Fruit fly (Drosophila melanogaster) whole organism, prepupa: ENCODE results near the gene CG7785.

Source experiments
- CG6854 ChIP-seq: fragments of 200-800 bp; sonication (Bioruptor generic); optimal IDR thresholded peaks from 2 replicates; lab custom pipeline; 2017; ENCODE audit warnings: missing biosample characterization, mild to moderate bottlenecking, missing genetic modification characterization
- Sox102F ChIP-seq: fragments of 200-800 bp; sonication (Bioruptor generic); optimal IDR thresholded peaks from 2 replicates; lab custom pipeline; 2016; ENCODE audit warnings: missing biosample characterization, mild to moderate bottlenecking, missing genetic modification characterization
- fd85E ChIP-seq: fragments of 200-800 bp; sonication (Bioruptor generic); optimal IDR thresholded peaks from 3 replicates; lab custom pipeline; 2016; ENCODE audit warnings: missing biosample characterization, missing genetic modification characterization

dm6 chr3R:18052799-18053586 lies 31.6 kb downstream of the CG7785 start, which contains the start of gene htl:
- TF ChIP-seq CG6854 (GFP tag; lab: Kevin White, UChicago) (no peak), Sox102F (GFP tag; lab: Kevin White, UChicago) (no peak), fd85E (GFP tag; lab: Kevin White, UChicago) (no peak)
